Worm (Caenorhabditis elegans) whole organism, midembryonic: Measurements from ENCODE around the gene nap-1.

ENCODE experiments used
- T22C8.4 ChIP-seq: fragments of 200-800 bp; sonication (Bioruptor generic); IDR thresholded peaks from 2 replicates; pipeline ENCODE4 v1.3.6; 2022; ENCODE audit warnings: missing genetic modification characterization, missing compliant biosample characterization
- cog-1 ChIP-seq: sonication (generic microtip); optimal IDR thresholded peaks from 2 replicates; lab custom pipeline; 2016; ENCODE audit warnings: missing genetic modification characterization, missing compliant biosample characterization
- flt-1 ChIP-seq: fragments of 200-800 bp; sonication (Bioruptor generic); IDR thresholded peaks from 2 replicates; pipeline ENCODE4 v1.3.6; 2022; ENCODE audit warnings: missing genetic modification characterization, missing compliant biosample characterization
- med-1 ChIP-seq: sonication (generic microtip); optimal IDR thresholded peaks from 2 replicates; lab custom pipeline; 2017; ENCODE audit warnings: missing genetic modification characterization, mild to moderate bottlenecking, missing compliant biosample characterization, antibody characterized with exemption, missing genetic modification reagents; ENCODE audit not compliant: insufficient read depth
- ztf-29 ChIP-seq: fragments of 200-800 bp; sonication (Bioruptor generic); IDR thresholded peaks from 2 replicates; pipeline ENCODE4 v1.3.6; 2022; ENCODE audit warnings: missing genetic modification reagents, missing genetic modification characterization, missing compliant biosample characterization

DNA sequence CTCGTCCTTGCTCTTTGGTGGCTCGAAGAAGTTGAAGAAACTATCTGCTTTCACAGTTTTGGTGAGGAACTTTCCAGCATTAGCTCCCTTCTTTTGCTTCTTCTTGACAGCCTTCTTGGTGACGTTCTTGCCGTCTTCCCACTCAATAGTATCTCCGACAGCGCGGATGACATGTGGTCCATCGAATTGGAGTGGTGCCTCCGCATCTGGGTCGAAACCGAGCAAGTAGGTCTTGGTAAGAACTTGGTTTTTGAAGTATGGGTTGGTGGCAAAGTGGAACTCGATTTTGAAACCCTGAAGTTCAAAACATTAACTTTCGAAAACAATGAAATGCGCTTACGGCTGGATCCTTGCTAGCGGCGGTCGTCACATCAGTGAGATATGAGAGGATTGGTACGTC is 839 bp downstream of the nap-1 start:
- TF ChIP-seq ztf-29 (GFP tag; lab: Robert Waterston, UW) (no peak), cog-1 (no peak), med-1 (GFP tag; lab: Kevin White, UChicago) (no peak), T22C8.4 (GFP tag; lab: Robert Waterston, UW) (no peak), flt-1 (GFP tag; lab: Robert Waterston, UW) (no peak)
